Fruit fly (Drosophila melanogaster): ENCODE data around the gene slmb.

dm6 chr3R:21140458-21140857, 13.2 kb upstream of the slmb start, which contains the start of gene SNF4Agamma:
- no peak for TF ChIP-seq insv (optimal IDR thresholded peaks at IDR 0.05)
- TF ChIP-seq Myc (optimal IDR thresholded peaks at IDR 0.05): no peak
- no peak for TF ChIP-seq psq (optimal IDR thresholded peaks at IDR 0.05)

Measured in Kc167 (cell line).